Fruit fly (Drosophila melanogaster) Kc167 (cell line): ENCODE measurements around the gene CG10750.

Source experiments
- Myc ChIP-seq: fragments of >200 bp; optimal IDR thresholded peaks from 2 replicates; lab custom pipeline; 2017; ENCODE audit warnings: missing external identifiers
- Sin3A ChIP-seq: fragments of >200 bp; optimal IDR thresholded peaks from 2 replicates; lab custom pipeline; 2018; ENCODE audit warnings: missing external identifiers
- h ChIP-seq: fragments of >200 bp; optimal IDR thresholded peaks from 3 replicates; lab custom pipeline; 2018; ENCODE audit warnings: missing external identifiers
- insv ChIP-seq: fragments of >200 bp; optimal IDR thresholded peaks from 3 replicates; lab custom pipeline; 2018; ENCODE audit warnings: missing external identifiers
- psq ChIP-seq: fragments of >200 bp; optimal IDR thresholded peaks from 2 replicates; lab custom pipeline; 2017; ENCODE audit warnings: missing external identifiers
- ttk ChIP-seq: sonication (Bioruptor generic); optimal IDR thresholded peaks from 2 replicates; lab custom pipeline; 2017; ENCODE audit warnings: missing external identifiers

CG10750 gene

dm6 chr2L:19299833-19300305 is at the start of gene CG10750, which contains the start of gene CG17564:
TSS of gene CG10750 (plus strand) at chr2L:19300255.
TSS of gene CG17564 (minus strand) at chr2L:19299933.
- TF ChIP-seq Myc (lab: Kevin White, UChicago) (no peak), Sin3A (lab: Kevin White, UChicago) (no peak), ttk (lab: Kevin White, UChicago) (no peak), h (lab: Kevin White, UChicago) (no peak), psq (lab: Kevin White, UChicago) (no peak), insv (lab: Kevin White, UChicago) (no peak)

- TF ChIP-seq Myc (lab: Kevin White, UChicago) (no peak), h (lab: Kevin White, UChicago) (no peak), Sin3A (lab: Kevin White, UChicago) (no peak), insv (lab: Kevin White, UChicago) (no peak), ttk (lab: Kevin White, UChicago) (no peak), psq (lab: Kevin White, UChicago) (no peak)
Measured at dm6 chr2L:19252410-19252809, 47.6 kb upstream of the CG10750 start.

- TF ChIP-seq h (lab: Kevin White, UChicago) (no peak), ttk (lab: Kevin White, UChicago) (no peak), insv (lab: Kevin White, UChicago) (no peak), psq (lab: Kevin White, UChicago) (no peak), Sin3A (lab: Kevin White, UChicago) (no peak), Myc (lab: Kevin White, UChicago) (no peak)
Measured at dm6 chr2L:19254079-19254478, 46.0 kb upstream of the CG10750 start.

dm6 chr2L:19262140-19262539 is 37.9 kb upstream of the CG10750 start, which contains the start of gene CG31797:
TSS of gene CG31797 (minus strand) at chr2L:19262240.
- TF ChIP-seq h (lab: Kevin White, UChicago) (no peak), Myc (lab: Kevin White, UChicago) (no peak), Sin3A (lab: Kevin White, UChicago) (no peak), insv (lab: Kevin White, UChicago) (no peak), ttk (lab: Kevin White, UChicago) (no peak), psq (lab: Kevin White, UChicago) (no peak)

dm6 chr2L:19263516-19263915 is 36.5 kb upstream of the CG10750 start:
- TF ChIP-seq Myc (lab: Kevin White, UChicago) (no peak), psq (lab: Kevin White, UChicago) (no peak), h (lab: Kevin White, UChicago) (no peak), Sin3A (lab: Kevin White, UChicago) (no peak), ttk (lab: Kevin White, UChicago) (no peak), insv (lab: Kevin White, UChicago) (no peak)

- TF ChIP-seq h (lab: Kevin White, UChicago) (no peak), insv (lab: Kevin White, UChicago) (no peak), ttk (lab: Kevin White, UChicago) (no peak), psq (lab: Kevin White, UChicago) (no peak), Sin3A (lab: Kevin White, UChicago) (no peak), Myc (lab: Kevin White, UChicago) (no peak)
Measured at dm6 chr2L:19270686-19271085, 29.4 kb upstream of the CG10750 start.

dm6 chr2L:19285507-19285906 is 14.5 kb upstream of the CG10750 start:
- no peak for TF ChIP-seq ttk (lab: Kevin White, UChicago)
- TF ChIP-seq psq (lab: Kevin White, UChicago): no peak
- TF ChIP-seq insv (lab: Kevin White, UChicago): no peak
- no peak for TF ChIP-seq Myc (lab: Kevin White, UChicago)
- TF ChIP-seq h (lab: Kevin White, UChicago): no peak
- TF ChIP-seq Sin3A (lab: Kevin White, UChicago): no peak

dm6 chr2L:19296765-19297164 is 3.3 kb upstream of the CG10750 start:
- no peak for TF ChIP-seq h (lab: Kevin White, UChicago)
- no peak for TF ChIP-seq insv (lab: Kevin White, UChicago)
- no peak for TF ChIP-seq psq (lab: Kevin White, UChicago)
- TF ChIP-seq Sin3A (lab: Kevin White, UChicago): no peak
- no peak for TF ChIP-seq ttk (lab: Kevin White, UChicago)
- no peak for TF ChIP-seq Myc (lab: Kevin White, UChicago)

dm6 chr2L:19307641-19308040 is 7.6 kb downstream of the CG10750 start:
- TF ChIP-seq Sin3A (lab: Kevin White, UChicago) (no peak), ttk (lab: Kevin White, UChicago) (no peak), insv (lab: Kevin White, UChicago) (no peak), psq (lab: Kevin White, UChicago) (no peak), h (lab: Kevin White, UChicago) (no peak), Myc (lab: Kevin White, UChicago) (no peak)

- no peak for TF ChIP-seq Myc (lab: Kevin White, UChicago)
- no peak for TF ChIP-seq Sin3A (lab: Kevin White, UChicago)
- no peak for TF ChIP-seq psq (lab: Kevin White, UChicago)
- no peak for TF ChIP-seq ttk (lab: Kevin White, UChicago)
- no peak for TF ChIP-seq insv (lab: Kevin White, UChicago)
- no peak for TF ChIP-seq h (lab: Kevin White, UChicago)
Measured at dm6 chr2L:19313442-19313841, 13.4 kb downstream of the CG10750 start.

dm6 chr2L:19314589-19314988 is 14.5 kb downstream of the CG10750 start:
- no peak for TF ChIP-seq Sin3A (lab: Kevin White, UChicago)
- no peak for TF ChIP-seq psq (lab: Kevin White, UChicago)
- TF ChIP-seq Myc (lab: Kevin White, UChicago): no peak
- no peak for TF ChIP-seq insv (lab: Kevin White, UChicago)
- no peak for TF ChIP-seq ttk (lab: Kevin White, UChicago)
